Worm (Caenorhabditis elegans): ENCODE data around the gene rnh-1.1.

The rnh-1.1 gene

ce11 chrII:7537603-7538230, 12.2 kb downstream of the rnh-1.1 start, which contains the start of gene nfi-1:
Gene nfi-1 (plus strand): TSS chrII:7538180.
- TF ChIP-seq hlh-30 (tag; optimal IDR thresholded peaks at IDR 0.05; ENCODE audit: insufficient read depth) (no peak), pqm-1 (tag; optimal IDR thresholded peaks at IDR 0.05) (no peak), tbx-2 (tag; optimal IDR thresholded peaks at IDR 0.05) (peak; percentile 62), ceh-22 (tag; optimal IDR thresholded peaks at IDR 0.05) (no peak), sox-4 (tag; optimal IDR thresholded peaks at IDR 0.05) (no peak), unc-55 (GFP tag; optimal IDR thresholded peaks at IDR 0.05) (no peak), lim-6 (tag; optimal IDR thresholded peaks at IDR 0.05) (peak; percentile 7), ref-2 (tag; optimal IDR thresholded peaks at IDR 0.05) (no peak), ztf-16 (tag; optimal IDR thresholded peaks at IDR 0.05) (no peak), npax-4 (tag; optimal IDR thresholded peaks at IDR 0.05) (no peak), unc-42 (tag; optimal IDR thresholded peaks at IDR 0.05) (peak; percentile 47), ets-4 (tag; optimal IDR thresholded peaks at IDR 0.05) (peak; percentile 61), nhr-232 (tag; optimal IDR thresholded peaks at IDR 0.05) (no peak), ceh-31 (tag; optimal IDR thresholded peaks at IDR 0.05) (peak; percentile 67), ceh-45 (GFP tag; IDR thresholded peaks at IDR 0.05) (no peak), T23F11.4 (GFP tag; optimal IDR thresholded peaks at IDR 0.05) (no peak), nfya-1 (tag; optimal IDR thresholded peaks at IDR 0.05) (no peak), C08G9.2 (tag; optimal IDR thresholded peaks at IDR 0.05) (peak; percentile 74), K02D7.2 (tag; optimal IDR thresholded peaks at IDR 0.05) (no peak), sdc-2 (tag; optimal IDR thresholded peaks at IDR 0.05) (no peak), sox-2 (GFP tag; IDR thresholded peaks at IDR 0.05) (no peak), ceh-34 (tag; optimal IDR thresholded peaks at IDR 0.05) (no peak), pros-1 (tag; optimal IDR thresholded peaks at IDR 0.05) (no peak), ttx-3 (tag; optimal IDR thresholded peaks at IDR 0.05) (no peak), ceh-2 (tag; optimal IDR thresholded peaks at IDR 0.05) (peak; percentile 70), madf-2 (tag; optimal IDR thresholded peaks at IDR 0.05) (no peak), pha-4 (tag; optimal IDR thresholded peaks at IDR 0.05) (no peak), ceh-30 (tag; optimal IDR thresholded peaks at IDR 0.05) (no peak), hlh-8 (tag; optimal IDR thresholded peaks at IDR 0.05) (peak; percentile 38), zip-5 (tag; optimal IDR thresholded peaks at IDR 0.05) (no peak), gmeb-2 (tag; optimal IDR thresholded peaks at IDR 0.05) (no peak), fkh-6 (tag; optimal IDR thresholded peaks at IDR 0.05) (no peak), tbx-7 (tag; optimal IDR thresholded peaks at IDR 0.05) (no peak), ceh-6 (GFP tag; optimal IDR thresholded peaks at IDR 0.05) (no peak), elt-2 (tag; optimal IDR thresholded peaks at IDR 0.05) (peak; percentile 44), fax-1 (tag; optimal IDR thresholded peaks at IDR 0.05) (peak; percentile 17), hlh-15 (tag; optimal IDR thresholded peaks at IDR 0.05) (no peak), fkh-10 (GFP tag; optimal IDR thresholded peaks at IDR 0.05) (no peak)

ce11 chrII:7542952-7543351, 17.4 kb downstream of the rnh-1.1 start:
- TF ChIP-seq ama-1 (optimal IDR thresholded peaks at IDR 0.05): no peak
- TF ChIP-seq ceh-45 (GFP tag; IDR thresholded peaks at IDR 0.05): no peak
- no peak for TF ChIP-seq mec-3 (tag; optimal IDR thresholded peaks at IDR 0.05; ENCODE audit: borderline replicate concordance)
- TF ChIP-seq syd-9 (tag; optimal IDR thresholded peaks at IDR 0.05): no peak
- no peak for TF ChIP-seq rnt-1 (tag; optimal IDR thresholded peaks at IDR 0.05)
- no peak for TF ChIP-seq che-1 (tag; optimal IDR thresholded peaks at IDR 0.05)
- no peak for TF ChIP-seq hlh-15 (tag; optimal IDR thresholded peaks at IDR 0.05)
- TF ChIP-seq hlh-13 (GFP tag; optimal IDR thresholded peaks at IDR 0.05): no peak
- TF ChIP-seq ceh-18 (tag; optimal IDR thresholded peaks at IDR 0.05): no peak
- no peak for TF ChIP-seq pros-1 (tag; optimal IDR thresholded peaks at IDR 0.05)
- TF ChIP-seq eyg-1 (tag; optimal IDR thresholded peaks at IDR 0.05): no peak
- TF ChIP-seq pha-4 (tag; optimal IDR thresholded peaks at IDR 0.05): no peak
